Worm (Caenorhabditis elegans) whole organism, midembryonic: Measurements from ENCODE around the gene C44H9.4.

ENCODE experiments used
- T22C8.4 ChIP-seq: fragments of 200-800 bp; sonication (Bioruptor generic); IDR thresholded peaks from 2 replicates; pipeline ENCODE4 v1.3.6; 2022; ENCODE audit warnings: missing genetic modification characterization, missing compliant biosample characterization
- cog-1 ChIP-seq: sonication (generic microtip); optimal IDR thresholded peaks from 2 replicates; lab custom pipeline; 2016; ENCODE audit warnings: missing genetic modification characterization, missing compliant biosample characterization
- flt-1 ChIP-seq: fragments of 200-800 bp; sonication (Bioruptor generic); IDR thresholded peaks from 2 replicates; pipeline ENCODE4 v1.3.6; 2022; ENCODE audit warnings: missing genetic modification characterization, missing compliant biosample characterization
- klf-2 ChIP-seq: fragments of 200-800 bp; sonication (Bioruptor generic); conservative IDR thresholded peaks from 2 replicates; pipeline ENCODE4 v1.3.6; 2022; ENCODE audit warnings: missing genetic modification reagents, missing genetic modification characterization, missing compliant biosample characterization
- med-1 ChIP-seq: sonication (generic microtip); optimal IDR thresholded peaks from 2 replicates; lab custom pipeline; 2017; ENCODE audit warnings: missing genetic modification characterization, mild to moderate bottlenecking, missing compliant biosample characterization, antibody characterized with exemption, missing genetic modification reagents; ENCODE audit not compliant: insufficient read depth
- ref-1 ChIP-seq: fragments of 200-800 bp; sonication (Bioruptor generic); conservative IDR thresholded peaks from 2 replicates; pipeline ENCODE4 v1.3.6; 2022; ENCODE audit warnings: missing genetic modification reagents, missing genetic modification characterization, missing compliant biosample characterization
- tab-1 ChIP-seq: fragments of 200-800 bp; sonication (Bioruptor generic); IDR thresholded peaks from 2 replicates; pipeline ENCODE4 v1.3.6; 2022; ENCODE audit warnings: missing genetic modification characterization, missing compliant biosample characterization
- ztf-23 ChIP-seq: fragments of 200-800 bp; sonication (Bioruptor generic); IDR thresholded peaks from 2 replicates; pipeline ENCODE4 v1.3.6; 2022; ENCODE audit warnings: missing genetic modification reagents, missing genetic modification characterization, missing compliant biosample characterization
- ztf-29 ChIP-seq: fragments of 200-800 bp; sonication (Bioruptor generic); IDR thresholded peaks from 2 replicates; pipeline ENCODE4 v1.3.6; 2022; ENCODE audit warnings: missing genetic modification reagents, missing genetic modification characterization, missing compliant biosample characterization

- no peak for TF ChIP-seq med-1 (GFP tag; lab: Kevin White, UChicago)
- TF ChIP-seq flt-1 (GFP tag; lab: Robert Waterston, UW), result no peak
- no peak for TF ChIP-seq ref-1 (GFP tag; lab: Robert Waterston, UW)
- TF ChIP-seq ztf-23 (GFP tag; lab: Robert Waterston, UW), result no peak
- TF ChIP-seq cog-1 (tag; lab: Kevin White, UChicago), result no peak
- no peak for TF ChIP-seq ztf-29 (GFP tag; lab: Robert Waterston, UW)
- TF ChIP-seq T22C8.4 (GFP tag; lab: Robert Waterston, UW), result no peak
- no peak for TF ChIP-seq tab-1 (GFP tag; lab: Robert Waterston, UW)
- TF ChIP-seq klf-2 (GFP tag; lab: Robert Waterston, UW), result no peak
Observed at ce11 chrV:12822065-12822464, 13.4 kb upstream of the C44H9.4 start.
